Fruit fly (Drosophila melanogaster) whole organism, embryonic: Measurements from ENCODE around the gene Tti1.

Source experiments
- Abd-B ChIP-seq: fragments of 200-800 bp; sonication (Bioruptor generic); optimal IDR thresholded peaks from 2 replicates; lab custom pipeline; 2018; ENCODE audit warnings: missing biosample characterization, mild to moderate bottlenecking, missing genetic modification characterization, moderate library complexity
- Asciz ChIP-seq: fragments of 200-800 bp; sonication (Bioruptor generic); optimal IDR thresholded peaks from 2 replicates; lab custom pipeline; 2017; ENCODE audit warnings: missing biosample characterization, mild to moderate bottlenecking, missing genetic modification characterization, missing genetic modification reagents
- Blimp-1 ChIP-seq: fragments of 200-800 bp; sonication (Bioruptor generic); optimal IDR thresholded peaks from 3 replicates; lab custom pipeline; 2018; ENCODE audit warnings: missing biosample characterization, missing genetic modification characterization, mild to moderate bottlenecking, moderate library complexity, missing genetic modification reagents
- CG10209 ChIP-seq: fragments of 200-800 bp; sonication (Bioruptor generic); optimal IDR thresholded peaks from 3 replicates; lab custom pipeline; 2017; ENCODE audit warnings: missing biosample characterization, mild to moderate bottlenecking, missing genetic modification characterization, missing genetic modification reagents
- CG10267 ChIP-seq: fragments of 200-800 bp; sonication (Bioruptor generic); optimal IDR thresholded peaks from 2 replicates; lab custom pipeline; 2018; ENCODE audit warnings: missing biosample characterization, mild to moderate bottlenecking, missing genetic modification characterization, moderate library complexity
- CG10366 ChIP-seq: fragments of 200-800 bp; sonication (Bioruptor generic); IDR thresholded peaks from 2 replicates; pipeline ENCODE4 v1.3.6; 2022; ENCODE audit warnings: missing biosample characterization, missing genetic modification characterization
- CG11085 ChIP-seq: fragments of 200-800 bp; sonication (Bioruptor generic); IDR thresholded peaks from 2 replicates; pipeline ENCODE4 v1.3.6; 2022; ENCODE audit warnings: missing biosample characterization, missing genetic modification characterization
- CG13123 ChIP-seq: fragments of 200-800 bp; sonication (Bioruptor generic); optimal IDR thresholded peaks from 2 replicates; lab custom pipeline; 2016; ENCODE audit warnings: missing biosample characterization, missing genetic modification characterization
- CG15011 ChIP-seq: fragments of 200-800 bp; sonication (Bioruptor generic); optimal IDR thresholded peaks from 3 replicates; lab custom pipeline; 2018; ENCODE audit warnings: missing biosample characterization, mild to moderate bottlenecking, missing genetic modification characterization
- CG15269 ChIP-seq: fragments of 200-800 bp; sonication (Bioruptor generic); optimal IDR thresholded peaks from 2 replicates; lab custom pipeline; 2018; ENCODE audit warnings: missing biosample characterization, mild to moderate bottlenecking, missing genetic modification characterization, moderate library complexity
- CG17829 ChIP-seq: fragments of 200-800 bp; optimal IDR thresholded peaks from 2 replicates; lab custom pipeline; 2019; ENCODE audit warnings: missing biosample characterization, mild to moderate bottlenecking, missing genetic modification characterization, moderate library complexity
- CG3065 ChIP-seq: fragments of 200-800 bp; sonication (Bioruptor generic); optimal IDR thresholded peaks from 2 replicates; lab custom pipeline; 2016; ENCODE audit warnings: missing biosample characterization, missing genetic modification characterization
- CG33557 ChIP-seq: fragments of 200-800 bp; sonication (Bioruptor generic); optimal IDR thresholded peaks from 2 replicates; lab custom pipeline; 2019; ENCODE audit warnings: missing biosample characterization, mild to moderate bottlenecking, missing genetic modification characterization, moderate library complexity
- CG4820 ChIP-seq: fragments of 200-800 bp; sonication (Bioruptor generic); optimal IDR thresholded peaks from 3 replicates; lab custom pipeline; 2016; ENCODE audit warnings: missing biosample characterization, missing genetic modification characterization
- CG7839 ChIP-seq: fragments of 200-800 bp; sonication (Bioruptor generic); optimal IDR thresholded peaks from 3 replicates; lab custom pipeline; 2018; ENCODE audit warnings: missing biosample characterization, mild to moderate bottlenecking, missing genetic modification characterization, moderate library complexity
- CG7963 ChIP-seq: fragments of 200-800 bp; sonication (Bioruptor generic); IDR thresholded peaks from 3 replicates; pipeline ENCODE4 v1.3.6; 2022; ENCODE audit warnings: missing biosample characterization, missing genetic modification characterization; ENCODE audit not compliant: partially characterized antibody
- CG9437 ChIP-seq: fragments of 200-800 bp; sonication (Bioruptor generic); optimal IDR thresholded peaks from 2 replicates; lab custom pipeline; 2018; ENCODE audit warnings: missing biosample characterization, mild to moderate bottlenecking, missing genetic modification characterization
- CoRest ChIP-seq: fragments of 200-800 bp; sonication (Bioruptor generic); optimal IDR thresholded peaks from 3 replicates; lab custom pipeline; 2018; ENCODE audit warnings: missing biosample characterization, mild to moderate bottlenecking, missing genetic modification characterization, moderate library complexity
- D ChIP-seq, 2 experiments: fragments of 200-800 bp in 1 of 2; fragments of >200 bp in 1 of 2; sonication (Bioruptor generic) in 1 of 2; optimal IDR thresholded peaks; 2 replicates in 1 of 2; 3 replicates in 1 of 2; lab custom pipeline; 2017; ENCODE audit warnings: mild to moderate bottlenecking in 1 of 2, missing biosample characterization in 1 of 2, missing genetic modification characterization in 1 of 2, missing genetic modification reagents in 1 of 2
- Eip74EF ChIP-seq, 2 experiments: fragments of 200-800 bp in 1 of 2; fragments of >200 bp in 1 of 2; sonication (Bioruptor generic) in 1 of 2; optimal IDR thresholded peaks; 2 replicates each; lab custom pipeline; 2017 to 2019; ENCODE audit warnings: missing biosample characterization in 2 of 2, missing genetic modification characterization in 2 of 2, mild to moderate bottlenecking in 1 of 2, moderate library complexity in 1 of 2
- Ets65A ChIP-seq: fragments of 200-800 bp; sonication (Bioruptor generic); peaks from one replicate; lab custom pipeline; 2016; ENCODE audit warnings: missing biosample characterization, missing genetic modification characterization
- HLH3B ChIP-seq: fragments of 200-800 bp; sonication (Bioruptor generic); IDR thresholded peaks from 2 replicates; pipeline ENCODE4 v1.3.6; 2022; ENCODE audit warnings: missing biosample characterization, missing genetic modification characterization
- HLHmδ ChIP-seq: fragments of 200-800 bp; sonication (Bioruptor generic); optimal IDR thresholded peaks from 2 replicates; lab custom pipeline; 2018; ENCODE audit warnings: missing biosample characterization, mild to moderate bottlenecking, missing genetic modification characterization, moderate library complexity
- Hr78 ChIP-seq, 2 experiments: fragments of 200-800 bp in 1 of 2; fragments of >200 bp in 1 of 2; sonication (Bioruptor generic) in 1 of 2; optimal IDR thresholded peaks; 2 replicates each; lab custom pipeline; 2017 to 2019; ENCODE audit warnings: missing biosample characterization in 2 of 2, missing genetic modification characterization in 2 of 2, mild to moderate bottlenecking in 1 of 2, moderate library complexity in 1 of 2
- Mad ChIP-seq: fragments of 200-800 bp; sonication (Bioruptor generic); optimal IDR thresholded peaks from 2 replicates; lab custom pipeline; 2016; ENCODE audit warnings: missing biosample characterization, missing genetic modification characterization
- Med ChIP-seq: fragments of 200-800 bp; sonication (Bioruptor generic); peaks from one replicate; lab custom pipeline; 2016; ENCODE audit warnings: missing biosample characterization, missing genetic modification characterization, mild to moderate bottlenecking, inconsistent platforms, moderate library complexity
- NFAT ChIP-seq: fragments of 200-800 bp; sonication (Bioruptor generic); IDR thresholded peaks from 2 replicates; pipeline ENCODE4 v1.3.6; 2022; ENCODE audit warnings: missing biosample characterization, missing genetic modification characterization
- Neu2 ChIP-seq: fragments of 200-800 bp; sonication (Bioruptor generic); optimal IDR thresholded peaks from 3 replicates; lab custom pipeline; 2016; ENCODE audit warnings: missing biosample characterization, missing genetic modification characterization, borderline replicate concordance
- Nf-YB ChIP-seq: fragments of 200-800 bp; sonication (Bioruptor generic); optimal IDR thresholded peaks from 3 replicates; lab custom pipeline; 2019; ENCODE audit warnings: missing biosample characterization, mild to moderate bottlenecking, missing genetic modification characterization, moderate library complexity
- Rx ChIP-seq: fragments of 200-800 bp; sonication (Bioruptor generic); IDR thresholded peaks from 2 replicates; pipeline ENCODE4 v1.3.6; 2022; ENCODE audit warnings: missing biosample characterization, missing genetic modification characterization
- Sin3A ChIP-seq: fragments of >200 bp; optimal IDR thresholded peaks from 2 replicates; lab custom pipeline; 2018
- Trl ChIP-seq, 3 experiments: fragments of >200 bp in 2 of 3; fragments of 200-800 bp in 1 of 3; sonication (Bioruptor generic) in 1 of 3; optimal IDR thresholded peaks; 2 replicates in 1 of 3; 3 replicates in 2 of 3; lab custom pipeline; 2016 to 2017; ENCODE audit warnings: missing biosample characterization in 1 of 3, missing genetic modification characterization in 1 of 3
- YL-1 ChIP-seq: fragments of 200-800 bp; sonication (Bioruptor generic); optimal IDR thresholded peaks from 3 replicates; lab custom pipeline; 2017; ENCODE audit warnings: missing biosample characterization, mild to moderate bottlenecking, missing genetic modification characterization
- ase ChIP-seq: fragments of 200-800 bp; sonication (Bioruptor generic); IDR thresholded peaks from 3 replicates; pipeline ENCODE4 v1.3.6; 2022; ENCODE audit warnings: missing biosample characterization, missing genetic modification characterization
- cad ChIP-seq: fragments of >200 bp; optimal IDR thresholded peaks from 2 replicates; lab custom pipeline; 2017; ENCODE audit warnings: missing biosample characterization, missing genetic modification characterization
- chif ChIP-seq, 2 experiments: fragments of 200-800 bp; sonication (Bioruptor generic); optimal IDR thresholded peaks; 3 replicates each; lab custom pipeline; 2016; ENCODE audit warnings: missing biosample characterization in 2 of 2, missing genetic modification characterization in 2 of 2
- chinmo ChIP-seq: fragments of 200-800 bp; sonication (Bioruptor generic); IDR thresholded peaks from 4 replicates; pipeline ENCODE4 v1.3.6; 2022; ENCODE audit warnings: missing biosample characterization, missing genetic modification characterization; ENCODE audit not compliant: partially characterized antibody
- dpn ChIP-seq, 2 experiments: fragments of 200-800 bp; sonication (Bioruptor generic); optimal IDR thresholded peaks; 3 replicates each; lab custom pipeline; 2016; ENCODE audit warnings: missing biosample characterization in 2 of 2, missing genetic modification characterization in 2 of 2
- ewg ChIP-seq: fragments of 200-800 bp; sonication (Bioruptor generic); optimal IDR thresholded peaks from 3 replicates; lab custom pipeline; 2017; ENCODE audit warnings: mild to moderate bottlenecking, missing biosample characterization, missing genetic modification reagents, missing genetic modification characterization
- fu2 ChIP-seq: fragments of 200-800 bp; sonication (Bioruptor generic); optimal IDR thresholded peaks from 2 replicates; lab custom pipeline; 2016; ENCODE audit warnings: missing biosample characterization, missing genetic modification characterization
- gfzf ChIP-seq: fragments of 200-800 bp; sonication (Bioruptor generic); optimal IDR thresholded peaks from 2 replicates; lab custom pipeline; 2016; ENCODE audit warnings: missing biosample characterization, mild to moderate bottlenecking, missing genetic modification characterization, moderate library complexity
- hbn ChIP-seq: fragments of 200-800 bp; sonication (Bioruptor generic); IDR thresholded peaks from 2 replicates; pipeline ENCODE4 v1.3.6; 2022; ENCODE audit warnings: missing biosample characterization, missing genetic modification characterization; ENCODE audit not compliant: partially characterized antibody
- lab ChIP-seq: fragments of 200-800 bp; sonication (Bioruptor generic); optimal IDR thresholded peaks from 3 replicates; lab custom pipeline; 2017; ENCODE audit warnings: missing biosample characterization, missing genetic modification characterization, mild to moderate bottlenecking, moderate library complexity, missing genetic modification reagents
- lilli ChIP-seq: fragments of 200-800 bp; sonication (Bioruptor generic); optimal IDR thresholded peaks from 3 replicates; lab custom pipeline; 2016; ENCODE audit warnings: missing biosample characterization, missing genetic modification characterization
- nerfin-1 ChIP-seq: fragments of 200-800 bp; sonication (Bioruptor generic); optimal IDR thresholded peaks from 3 replicates; lab custom pipeline; 2019; ENCODE audit warnings: missing biosample characterization, mild to moderate bottlenecking, missing genetic modification characterization, moderate library complexity
- slbo ChIP-seq: fragments of 200-800 bp; sonication (Bioruptor generic); IDR thresholded peaks from 2 replicates; pipeline ENCODE4 v1.3.6; 2022; ENCODE audit warnings: missing biosample characterization, missing genetic modification characterization
- sna ChIP-seq: fragments of 200-800 bp; sonication (Bioruptor generic); IDR thresholded peaks from 2 replicates; pipeline ENCODE4 v1.3.6; 2022; ENCODE audit warnings: missing biosample characterization, missing genetic modification characterization; ENCODE audit not compliant: partially characterized antibody
- zen ChIP-seq: fragments of 200-800 bp; sonication (Bioruptor generic); optimal IDR thresholded peaks from 3 replicates; lab custom pipeline; 2018; ENCODE audit warnings: missing biosample characterization, mild to moderate bottlenecking, missing genetic modification characterization, moderate library complexity

The Tti1 gene

dm6 chr3R:9740713-9741112, 13.8 kb downstream of the Tti1 start, which contains the start of gene Pnn (continued):
- TF ChIP-seq Blimp-1 (GFP tag; lab: Kevin White, UChicago) (no peak), Trl (optimal IDR thresholded peaks at IDR 0.05; lab: Kevin White, UChicago) (no peak), Trl (GFP tag; optimal IDR thresholded peaks at IDR 0.05; lab: Kevin White, UChicago) (no peak), CG9437 (GFP tag; lab: Kevin White, UChicago) (peak; percentile 22), YL-1 (peak; percentile 21), CG10366 (no peak), hbn (GFP tag; lab: Robert Waterston, UW) (peak; percentile 87), CG7963 (GFP tag; lab: Robert Waterston, UW) (peak; percentile 87), Neu2 (GFP tag; lab: Kevin White, UChicago) (no peak), HLHmδ (GFP tag; lab: Kevin White, UChicago) (no peak), Eip74EF (GFP tag; optimal IDR thresholded peaks at IDR 0.05; lab: Kevin White, UChicago) (no peak), CG4820 (GFP tag; lab: Kevin White, UChicago) (no peak), Asciz (GFP tag; lab: Kevin White, UChicago) (no peak), CG10267 (tag; lab: Kevin White, UChicago) (peak; percentile 40), lab (GFP tag; lab: Kevin White, UChicago) (no peak), CG33557 (GFP tag; lab: Kevin White, UChicago) (no peak), cad (peak; percentile 30), fu2 (GFP tag; lab: Kevin White, UChicago) (no peak), CG11085 (GFP tag; lab: Robert Waterston, UW) (no peak), CG13123 (no peak), CG17829 (tag; lab: Kevin White, UChicago) (peak; percentile 24), Sin3A (lab: Kevin White, UChicago) (no peak), ase (GFP tag; lab: Robert Waterston, UW) (no peak), Abd-B (GFP tag; lab: Kevin White, UChicago) (no peak), NFAT (GFP tag; lab: Robert Waterston, UW) (peak; percentile 30; the same call in 1 of the 2 replicates), zen (tag; lab: Kevin White, UChicago) (peak; percentile 39)

- TF ChIP-seq Rx (GFP tag; lab: Robert Waterston, UW), result no peak
- TF ChIP-seq Med, result no peak
- TF ChIP-seq CG10209 (GFP tag; lab: Kevin White, UChicago), result no peak
- TF ChIP-seq HLH3B (GFP tag; lab: Robert Waterston, UW), result 0 out of 2 replicates have a peak, but pooled peaks have one; percentile 28
- TF ChIP-seq CG15011 (GFP tag; lab: Kevin White, UChicago), result no peak
- TF ChIP-seq CG3065 (GFP tag; lab: Kevin White, UChicago), result no peak
- TF ChIP-seq Ets65A, result no peak
- no peak for TF ChIP-seq chif (GFP tag; optimal IDR thresholded peaks at IDR 0.05; lab: Kevin White, UChicago)
- TF ChIP-seq dpn (GFP tag; optimal IDR thresholded peaks at IDR 0.05; lab: Kevin White, UChicago), result no peak
- TF ChIP-seq D (optimal IDR thresholded peaks at IDR 0.05; lab: Kevin White, UChicago), result no peak
- TF ChIP-seq D (GFP tag; optimal IDR thresholded peaks at IDR 0.05; lab: Kevin White, UChicago), result no peak
- TF ChIP-seq CoRest (tag; lab: Kevin White, UChicago), result no peak
- TF ChIP-seq CG15269, result no peak
- TF ChIP-seq slbo (GFP tag; lab: Robert Waterston, UW), result no peak
- TF ChIP-seq chinmo (GFP tag; lab: Robert Waterston, UW), result 0 out of 4 replicates have a peak, but pooled peaks have one; percentile 45
- TF ChIP-seq nerfin-1 (tag; lab: Kevin White, UChicago), result peak; percentile 96
- no peak for TF ChIP-seq CG7839 (tag; lab: Kevin White, UChicago)
- no peak for TF ChIP-seq lilli (GFP tag; lab: Kevin White, UChicago)
- no peak for TF ChIP-seq Mad (GFP tag; lab: Kevin White, UChicago)
- 0 out of 2 replicates have a peak, but pooled peaks have one; percentile 13 for TF ChIP-seq sna (GFP tag; lab: Robert Waterston, UW)
- no peak for TF ChIP-seq gfzf (GFP tag; lab: Kevin White, UChicago)
- TF ChIP-seq ewg (GFP tag; lab: Kevin White, UChicago), result peak; percentile 82
- TF ChIP-seq Nf-YB (GFP tag; lab: Kevin White, UChicago), result no peak
- TF ChIP-seq Hr78 (GFP tag; optimal IDR thresholded peaks at IDR 0.05; lab: Kevin White, UChicago), result peak in 1 of 2 experiments; percentile 29
These were observed 14.7 kb downstream of the Tti1 start, which contains the start of gene side-VII for dm6 chr3R:9739793-9740192. Gene side-VII, minus strand, starts transcription at chr3R:9739979.
